Worm (Caenorhabditis elegans): Measurements from ENCODE around the gene crn-5.

crn-5 gene

DNA sequence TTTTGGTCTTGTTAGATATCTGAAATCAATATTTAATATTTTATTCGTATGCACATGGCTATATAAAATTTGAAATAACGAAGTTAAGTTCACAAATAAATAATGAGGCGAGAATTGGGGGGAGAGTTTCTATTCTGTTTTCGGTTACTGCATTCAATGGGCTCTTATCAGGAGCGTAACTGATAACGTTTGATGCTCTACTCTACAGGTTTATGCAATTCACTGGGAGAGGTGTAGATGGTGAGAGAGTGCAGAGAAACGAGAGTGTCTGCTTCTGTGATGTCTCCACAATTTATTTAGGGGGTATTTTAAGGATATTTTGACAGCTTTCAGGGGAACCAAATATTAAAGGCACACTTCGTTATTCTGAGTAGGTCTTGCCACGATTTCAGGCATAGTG lies 2.2 kb downstream of the crn-5 start, which contains the start of gene C14A4.6:
C14A4.6 (minus strand) TSS at position 19 of the 400 bp plus-strand sequence.
- TF ChIP-seq mel-28 (tag; optimal IDR thresholded peaks at IDR 0.05; ENCODE audit: borderline replicate concordance): no peak
- peak; percentile 72 for TF ChIP-seq nhr-80 (tag; optimal IDR thresholded peaks at IDR 0.05)
- 0 out of 2 replicates have a peak, but pooled peaks have one; percentile 28 for TF ChIP-seq dox-1 (GFP tag; IDR thresholded peaks at IDR 0.05)

DNA sequence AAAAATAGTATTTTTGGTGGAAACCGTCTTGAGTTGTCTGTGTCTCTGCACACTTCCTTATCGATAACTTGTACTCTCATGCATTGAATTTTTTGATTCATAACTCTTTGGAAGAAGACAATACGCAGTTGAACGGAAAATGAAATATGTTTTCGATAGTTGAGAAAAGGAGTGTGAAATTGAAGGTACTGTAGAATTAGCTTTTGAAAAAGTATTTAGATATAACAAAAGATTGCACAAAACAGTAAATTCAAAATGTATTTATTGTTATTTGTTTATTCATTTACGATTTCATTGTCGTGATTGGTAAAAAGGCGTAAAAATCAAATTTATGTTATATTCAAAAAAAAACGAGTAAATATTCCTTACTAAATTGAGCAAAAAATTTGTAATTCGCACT lies 3.9 kb downstream of the crn-5 start, which contains the start of gene C14A4.7:
C14A4.7 (minus strand) TSS at position 101 of the 400 bp plus-strand sequence.
- TF ChIP-seq nhr-80 (tag; optimal IDR thresholded peaks at IDR 0.05) (peak; percentile 23), nfya-1 (tag; optimal IDR thresholded peaks at IDR 0.05; ENCODE audit: borderline replicate concordance, insufficient read depth) (no peak), sea-2 (GFP tag; IDR thresholded peaks at IDR 0.05) (no peak), nhr-179 (tag; optimal IDR thresholded peaks at IDR 0.05) (no peak), ztf-6 (GFP tag; IDR thresholded peaks at IDR 0.05) (no peak), somi-1 (GFP tag; optimal IDR thresholded peaks at IDR 0.05) (no peak), cebp-2 (GFP tag; IDR thresholded peaks at IDR 0.05) (no peak), ztf-25 (GFP tag; IDR thresholded peaks at IDR 0.05) (no peak), egl-18 (GFP tag; IDR thresholded peaks at IDR 0.05) (no peak)

DNA sequence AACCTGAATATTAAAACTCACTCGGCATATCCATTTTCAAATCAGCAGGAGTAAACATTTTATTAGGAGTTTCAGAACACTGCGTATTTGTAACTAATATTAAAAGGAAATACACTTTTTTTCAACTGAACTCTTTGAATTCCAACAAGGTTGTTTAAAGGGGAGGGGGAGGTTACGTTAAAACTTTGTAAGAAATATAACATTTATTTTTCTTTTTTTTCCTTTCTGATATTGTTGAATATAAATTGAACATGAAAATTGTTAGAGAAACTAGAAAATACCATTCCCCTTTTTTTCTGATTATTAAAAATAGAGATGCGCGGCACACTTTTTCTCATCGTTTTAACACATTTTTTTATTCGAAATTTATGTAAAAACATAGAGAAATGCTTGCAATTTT lies 5.5 kb downstream of the crn-5 start, which contains the start of gene C14A4.8:
C14A4.8 (minus strand) TSS at position 101 of the 400 bp plus-strand sequence.
- TF ChIP-seq C06A6.2 (GFP tag; conservative IDR thresholded peaks at IDR 0.05) (no peak), nhr-90 (tag; optimal IDR thresholded peaks at IDR 0.05) (no peak), hlh-26 (GFP tag; conservative IDR thresholded peaks at IDR 0.05) (no peak), lin-40 (tag; optimal IDR thresholded peaks at IDR 0.05) (no peak), sea-2 (GFP tag; IDR thresholded peaks at IDR 0.05) (no peak), aptf-3 (GFP tag; IDR thresholded peaks at IDR 0.05) (no peak)

DNA sequence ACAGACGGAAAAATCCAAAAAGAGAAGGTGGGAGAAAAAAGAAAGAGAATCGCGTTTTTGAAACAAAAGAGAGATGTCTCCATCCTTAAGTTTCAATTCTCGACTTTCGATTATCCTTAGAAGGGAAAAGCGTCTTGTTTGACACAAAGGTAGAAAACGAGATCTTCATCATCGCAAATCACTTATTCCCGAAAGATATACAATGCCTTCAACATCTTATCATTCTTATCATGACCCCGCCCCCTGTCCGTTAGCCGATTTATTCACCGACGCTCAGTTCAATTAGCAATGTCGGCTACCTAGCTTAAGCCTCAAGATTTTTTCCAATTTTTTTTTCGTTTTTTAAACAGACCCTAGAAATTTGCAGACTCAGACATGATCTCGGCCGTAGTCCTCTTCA lies 6.4 kb downstream of the crn-5 start, which contains the start of gene C14A4.9:
C14A4.9 (plus strand) TSS at position 368 of the 400 bp plus-strand sequence.
- TF ChIP-seq snpc-1.3 (tag; optimal IDR thresholded peaks at IDR 0.05; ENCODE audit: insufficient read depth) (no peak), Y79H2A.3 (GFP tag; conservative IDR thresholded peaks at IDR 0.05) (no peak), bed-2 (GFP tag; IDR thresholded peaks at IDR 0.05) (no peak)

DNA sequence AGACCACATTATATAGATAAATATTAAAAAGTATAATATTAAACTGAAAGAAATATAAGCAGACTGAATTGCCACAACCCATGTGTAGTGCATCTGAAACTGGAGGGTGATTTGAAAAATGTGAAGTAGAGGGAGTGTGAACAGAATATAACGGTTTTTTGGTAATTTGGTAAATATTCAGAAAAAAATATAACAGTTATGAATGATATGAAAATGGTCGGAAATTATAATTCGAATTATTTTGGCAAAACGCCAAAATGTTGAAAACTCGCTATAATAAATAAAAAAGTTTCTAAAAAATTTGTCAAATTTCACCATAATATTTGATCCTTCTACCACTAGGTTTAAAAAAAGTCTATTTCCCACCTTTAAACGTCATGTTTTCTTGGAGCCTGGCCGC lies 9.6 kb downstream of the crn-5 start, which contains the start of gene srv-2:
srv-2 (minus strand) TSS at position 101 of the 400 bp plus-strand sequence.
- TF ChIP-seq chd-7 (tag; optimal IDR thresholded peaks at IDR 0.05): no peak
- no peak for TF ChIP-seq F22D6.2 (tag; optimal IDR thresholded peaks at IDR 0.05)
- no peak for TF ChIP-seq ccch-3 (GFP tag; optimal IDR thresholded peaks at IDR 0.05)
- TF ChIP-seq efl-1 (GFP tag; optimal IDR thresholded peaks at IDR 0.05): no peak
- no peak for TF ChIP-seq hlh-12 (tag; optimal IDR thresholded peaks at IDR 0.05)
- no peak for TF ChIP-seq let-526 (GFP tag; IDR thresholded peaks at IDR 0.05)
- TF ChIP-seq him-1 (tag; optimal IDR thresholded peaks at IDR 0.05): no peak
- no peak for TF ChIP-seq aptf-2 (GFP tag; conservative IDR thresholded peaks at IDR 0.05)
- no peak for TF ChIP-seq madf-10 (tag; optimal IDR thresholded peaks at IDR 0.05)
- no peak for TF ChIP-seq tbx-9 (tag; optimal IDR thresholded peaks at IDR 0.05; ENCODE audit: borderline replicate concordance)
- no peak for TF ChIP-seq let-607 (tag; optimal IDR thresholded peaks at IDR 0.05)
- TF ChIP-seq nhr-27 (tag; optimal IDR thresholded peaks at IDR 0.05): no peak
- TF ChIP-seq C06A6.2 (GFP tag; conservative IDR thresholded peaks at IDR 0.05): no peak
- TF ChIP-seq B0336.3 (GFP tag; IDR thresholded peaks at IDR 0.05): no peak
- TF ChIP-seq ceh-40 (GFP tag; IDR thresholded peaks at IDR 0.05): no peak
- no peak for TF ChIP-seq Y53F4B.3 (GFP tag; IDR thresholded peaks at IDR 0.05)
- no peak for TF ChIP-seq attf-5 (GFP tag; optimal IDR thresholded peaks at IDR 0.05)
- TF ChIP-seq F37B4.10 (GFP tag; IDR thresholded peaks at IDR 0.05): no peak
- TF ChIP-seq hrde-1 (tag; optimal IDR thresholded peaks at IDR 0.05; ENCODE audit: borderline replicate concordance): no peak
